Fruit fly (Drosophila melanogaster) S2 (cell line): ENCODE data around the gene Sh.

Experiments used
- CG8478 ChIP-seq: fragments of >200 bp; optimal IDR thresholded peaks from 2 replicates; lab custom pipeline; 2018
- CTCF ChIP-seq, 2 experiments: fragments of >200 bp; optimal IDR thresholded peaks; 2 replicates each; lab custom pipeline; 2018

The Sh gene

DNA sequence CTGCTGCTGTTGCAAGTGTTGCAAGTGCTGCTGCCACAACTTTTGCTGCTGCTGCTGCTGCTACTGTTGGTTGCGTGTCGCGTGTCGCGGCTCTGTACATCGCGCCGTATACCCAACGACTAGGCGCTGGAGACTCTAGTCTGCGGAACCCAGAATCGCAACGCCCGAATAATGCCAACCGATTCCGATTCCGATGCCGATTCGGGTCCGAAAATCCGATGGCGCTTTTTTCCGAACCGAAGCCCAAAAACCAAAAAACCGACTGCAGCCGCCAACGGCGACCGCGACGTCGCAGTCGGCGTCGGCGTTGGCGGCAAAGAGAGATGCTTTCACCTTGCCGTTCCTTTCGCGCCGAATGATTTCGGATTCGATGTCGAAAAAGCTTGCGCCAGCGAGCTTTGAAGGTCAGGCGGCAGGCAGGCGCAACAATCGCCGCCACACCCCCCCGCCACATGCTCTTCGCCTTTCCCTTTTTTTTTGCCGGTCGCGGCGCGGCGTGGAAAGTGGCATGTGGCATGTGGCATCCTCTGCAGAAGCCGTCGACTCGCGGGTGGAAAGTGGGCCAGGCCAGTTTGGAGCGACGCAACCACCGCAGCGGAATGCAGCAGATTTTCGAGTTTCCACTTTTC lies at the start of gene Sh:
Gene Sh, minus strand, starts transcription at position 104 of the 629 bp plus-strand sequence.
- TF ChIP-seq CG8478, result no peak
- TF ChIP-seq CTCF (optimal IDR thresholded peaks at IDR 0.05; lab: Kevin White, UChicago), result no peak

DNA sequence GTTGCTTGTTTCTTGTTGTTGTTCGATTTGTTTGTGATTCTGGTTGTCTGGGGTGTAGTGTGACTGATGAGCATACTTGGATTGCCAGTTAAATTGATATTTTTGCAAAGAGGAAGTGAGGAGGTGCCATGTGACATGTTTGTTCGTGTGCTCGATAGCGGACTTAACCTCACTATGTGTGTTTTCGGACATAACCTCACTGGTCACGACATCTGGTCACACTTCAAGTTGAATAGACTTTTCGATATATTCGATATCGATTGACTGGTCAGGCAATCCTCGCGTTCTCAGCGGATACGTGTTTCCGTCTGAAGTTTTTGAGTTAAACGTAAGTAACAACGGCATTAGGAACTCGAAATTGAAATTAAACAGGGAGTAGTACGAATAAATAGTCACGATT lies 45.6 kb upstream of the Sh start:
- TF ChIP-seq CG8478, result no peak
- no peak for TF ChIP-seq CTCF (optimal IDR thresholded peaks at IDR 0.05; lab: Kevin White, UChicago)

DNA sequence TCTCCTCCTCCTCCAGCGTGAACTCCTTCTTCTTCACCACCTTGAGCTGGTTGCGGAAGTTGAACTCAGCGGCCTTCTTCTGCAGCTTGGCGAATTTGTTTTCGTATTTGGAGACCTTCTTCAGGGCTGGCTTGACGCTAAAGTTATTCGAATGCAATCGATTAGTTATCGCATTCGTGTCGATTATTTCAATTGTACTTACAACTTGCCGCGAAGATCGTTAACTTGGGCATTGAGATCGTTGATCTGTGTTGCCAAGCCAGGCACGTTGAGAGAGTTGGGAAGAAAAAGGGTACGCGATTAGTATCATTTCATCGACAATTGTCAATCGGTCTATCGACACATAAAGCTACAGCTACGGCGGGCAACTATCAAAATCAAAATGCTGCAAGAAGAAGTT lies 43.6 kb upstream of the Sh start:
- TF ChIP-seq CG8478 (no peak), CTCF (optimal IDR thresholded peaks at IDR 0.05; lab: Kevin White, UChicago) (no peak)

DNA sequence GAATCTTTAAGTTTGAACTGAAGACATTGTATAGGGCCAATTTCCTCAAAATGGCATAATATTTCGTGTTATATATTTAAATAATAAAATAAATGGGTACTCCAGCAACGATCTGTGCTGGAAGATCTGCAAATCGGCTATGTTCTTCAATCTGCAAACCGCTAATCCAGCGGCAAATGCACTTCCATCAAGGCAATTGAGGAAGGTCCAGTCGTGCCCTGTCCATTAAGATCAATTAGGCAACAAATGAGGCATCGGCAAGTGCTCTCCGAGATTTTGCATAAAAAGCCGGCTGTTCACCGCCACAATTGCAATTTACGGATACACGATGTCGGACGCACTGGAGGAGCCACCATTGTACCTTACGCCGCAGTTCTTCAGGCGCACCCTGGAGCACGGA lies 40.3 kb upstream of the Sh start, which contains the start of gene CG7135:
Gene CG7135, plus strand, starts transcription at position 301 of the 400 bp plus-strand sequence.
- no peak for TF ChIP-seq CG8478
- no peak for TF ChIP-seq CTCF (optimal IDR thresholded peaks at IDR 0.05; lab: Kevin White, UChicago)

DNA sequence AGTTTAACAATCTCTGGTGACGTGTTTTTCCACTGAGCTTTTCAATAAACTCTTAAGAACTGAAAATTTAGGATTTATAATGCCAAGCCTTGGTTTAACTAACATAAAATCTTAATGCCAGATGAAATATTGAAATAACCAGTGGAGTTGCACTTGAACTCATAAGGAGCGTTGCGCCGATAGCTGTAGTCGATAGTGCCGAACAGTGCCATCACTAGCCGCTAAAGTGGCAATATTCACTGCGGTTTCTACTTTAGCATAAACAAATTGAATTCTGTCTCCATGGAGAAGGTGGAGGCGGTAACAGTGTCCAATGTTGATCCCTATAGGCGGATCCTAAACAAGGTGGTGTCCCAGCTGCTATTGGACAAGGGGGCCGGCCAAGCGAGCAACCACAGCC lies 38.7 kb upstream of the Sh start, which contains the start of gene Taf8:
Gene Taf8, plus strand, starts transcription at position 193 of the 400 bp plus-strand sequence.
- TF ChIP-seq CTCF (optimal IDR thresholded peaks at IDR 0.05; lab: Kevin White, UChicago) (no peak), CG8478 (no peak)

DNA sequence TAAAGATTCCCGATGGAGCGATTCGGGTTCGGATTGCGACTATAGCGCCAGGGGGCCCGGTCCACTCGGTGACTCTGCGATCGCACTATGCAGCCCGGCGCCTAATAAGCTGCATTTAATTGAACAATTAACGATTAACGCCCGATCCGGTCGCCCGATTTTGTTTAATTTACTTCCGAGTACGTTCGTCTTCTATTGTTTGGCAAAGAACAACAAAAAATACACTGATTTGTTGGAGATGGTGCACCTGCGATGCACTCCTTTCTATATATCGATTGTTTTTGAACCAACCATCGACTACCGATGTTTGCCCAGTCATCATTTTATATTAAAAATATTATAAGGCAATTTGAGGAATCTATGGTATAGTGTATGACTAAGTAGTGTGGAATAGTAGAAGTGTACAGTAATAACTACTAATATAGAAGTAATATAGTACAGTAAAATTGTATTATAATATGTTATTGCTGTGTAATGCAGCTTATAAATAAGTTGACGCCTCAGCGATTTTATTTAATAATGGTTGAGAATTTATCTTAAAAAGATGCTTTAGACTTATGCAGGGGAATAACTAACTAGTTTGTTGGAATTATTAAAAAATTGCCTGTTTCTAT lies 38.2 kb upstream of the Sh start, which contains the start of gene Mvb12:
Gene Mvb12, minus strand, starts transcription at position 217 of the 614 bp plus-strand sequence.
- TF ChIP-seq CG8478 (no peak), CTCF (optimal IDR thresholded peaks at IDR 0.05; lab: Kevin White, UChicago) (no peak)

DNA sequence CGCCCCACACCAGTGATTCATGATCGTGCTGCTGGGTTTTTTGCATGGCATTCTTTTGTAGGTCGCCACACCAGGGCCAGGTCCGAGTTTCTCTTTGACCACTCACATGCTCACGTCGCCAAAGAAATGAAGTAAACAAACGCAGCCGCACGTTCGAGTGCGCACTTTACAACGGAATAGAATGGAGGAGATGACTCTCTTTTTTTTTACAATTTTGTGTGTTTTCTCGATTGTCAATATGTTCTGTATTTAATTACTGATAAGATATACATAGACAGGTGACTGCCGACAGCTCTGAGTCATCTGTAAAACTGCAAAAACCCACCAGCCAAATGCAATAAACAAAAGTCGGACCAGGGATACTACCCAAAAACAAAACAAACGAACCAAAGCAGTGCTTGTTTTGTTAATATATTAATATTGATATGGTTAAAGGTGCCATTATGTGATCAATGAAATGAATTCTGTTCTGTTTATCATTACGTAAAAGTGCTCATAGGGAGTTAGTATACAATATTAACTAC lies 37.2 kb upstream of the Sh start:
- no peak for TF ChIP-seq CTCF (optimal IDR thresholded peaks at IDR 0.05; lab: Kevin White, UChicago)
- no peak for TF ChIP-seq CG8478

DNA sequence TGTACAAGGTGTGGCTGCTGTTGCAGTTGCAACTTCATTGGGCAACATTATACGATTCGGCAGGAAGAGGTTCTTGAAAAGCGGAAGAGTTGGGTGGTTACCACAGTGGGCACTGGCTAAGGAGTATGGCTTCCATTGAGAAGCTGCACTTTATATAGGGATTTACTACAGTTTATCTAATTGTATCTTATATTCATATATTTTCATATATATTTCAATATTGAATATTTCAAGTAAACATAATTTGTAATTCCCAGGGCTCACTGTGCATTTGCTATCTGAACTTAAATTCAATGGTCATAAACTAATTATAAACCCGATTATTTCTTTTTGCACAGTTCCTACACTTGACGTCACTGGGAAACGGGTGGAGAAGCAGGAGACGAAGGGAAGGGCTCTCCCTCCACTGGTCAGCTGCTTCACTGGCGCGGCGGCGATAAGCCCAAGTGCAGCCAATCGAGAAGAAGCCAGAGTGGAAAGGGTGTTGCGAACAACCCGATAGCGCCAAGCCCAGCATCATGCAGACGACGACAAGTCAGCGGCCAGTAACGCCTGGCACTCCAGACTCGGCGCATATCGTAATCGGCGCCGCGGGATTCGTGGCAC lies 31.8 kb upstream of the Sh start:
- no peak for TF ChIP-seq CTCF (optimal IDR thresholded peaks at IDR 0.05; lab: Kevin White, UChicago)
- no peak for TF ChIP-seq CG8478

DNA sequence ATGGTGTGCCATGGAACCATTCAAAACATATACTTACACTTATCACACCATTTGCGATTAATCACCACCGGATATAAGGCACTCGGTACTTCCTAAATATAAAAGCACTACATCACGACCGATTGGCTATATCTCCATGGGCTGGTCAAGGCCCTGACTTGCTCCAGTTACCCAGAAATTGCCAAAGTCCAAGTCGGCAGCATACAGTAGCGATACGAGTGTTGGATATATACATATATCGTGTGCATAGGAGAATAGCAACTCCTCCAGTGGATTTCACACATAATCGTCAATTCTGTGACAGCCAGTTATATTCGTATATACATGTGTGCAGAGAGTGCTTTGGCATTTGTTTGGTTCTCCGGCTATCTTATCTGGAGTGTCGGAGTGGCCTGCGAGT lies 31.1 kb upstream of the Sh start:
- TF ChIP-seq CG8478 (no peak), CTCF (optimal IDR thresholded peaks at IDR 0.05; lab: Kevin White, UChicago) (no peak)

DNA sequence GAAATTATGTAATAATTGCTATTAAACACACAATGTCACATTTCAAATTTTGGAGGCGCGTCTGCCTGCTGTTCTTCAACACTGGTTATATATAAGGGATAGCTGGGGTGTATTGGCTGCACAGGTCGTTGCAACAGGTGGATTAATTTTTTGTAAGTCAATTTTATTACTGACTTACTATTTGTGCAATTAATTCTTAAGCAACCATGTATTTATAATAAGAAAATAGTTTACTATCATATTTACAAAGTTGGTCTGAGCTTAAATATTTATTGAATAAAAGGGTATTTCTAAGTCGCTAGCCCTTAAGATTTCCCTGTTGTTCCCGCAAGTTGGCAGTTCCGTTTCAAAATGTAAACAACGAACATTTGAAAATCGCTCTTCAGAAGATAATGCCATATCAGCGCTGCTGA lies 29.8 kb upstream of the Sh start, which contains the start of gene RhoGAP16F:
Gene RhoGAP16F, plus strand, starts transcription at position 336 of the 413 bp plus-strand sequence.
- TF ChIP-seq CG8478, result no peak
- TF ChIP-seq CTCF (optimal IDR thresholded peaks at IDR 0.05; lab: Kevin White, UChicago), result no peak

DNA sequence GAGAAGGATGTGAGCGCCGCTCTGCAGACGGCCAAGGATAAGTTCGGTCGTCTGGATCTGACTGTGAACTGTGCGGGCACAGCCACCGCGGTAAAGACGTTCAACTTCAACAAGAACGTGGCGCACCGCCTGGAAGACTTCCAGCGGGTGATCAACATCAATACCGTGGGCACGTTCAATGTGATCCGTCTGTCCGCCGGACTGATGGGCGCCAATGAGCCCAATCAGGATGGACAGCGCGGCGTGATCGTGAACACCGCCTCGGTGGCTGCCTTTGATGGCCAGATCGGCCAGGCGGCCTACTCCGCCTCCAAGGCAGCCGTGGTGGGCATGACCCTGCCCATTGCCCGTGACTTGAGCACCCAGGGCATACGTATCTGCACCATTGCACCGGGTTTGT lies 29.1 kb upstream of the Sh start:
- TF ChIP-seq CG8478 (no peak), CTCF (optimal IDR thresholded peaks at IDR 0.05; lab: Kevin White, UChicago) (no peak)

DNA sequence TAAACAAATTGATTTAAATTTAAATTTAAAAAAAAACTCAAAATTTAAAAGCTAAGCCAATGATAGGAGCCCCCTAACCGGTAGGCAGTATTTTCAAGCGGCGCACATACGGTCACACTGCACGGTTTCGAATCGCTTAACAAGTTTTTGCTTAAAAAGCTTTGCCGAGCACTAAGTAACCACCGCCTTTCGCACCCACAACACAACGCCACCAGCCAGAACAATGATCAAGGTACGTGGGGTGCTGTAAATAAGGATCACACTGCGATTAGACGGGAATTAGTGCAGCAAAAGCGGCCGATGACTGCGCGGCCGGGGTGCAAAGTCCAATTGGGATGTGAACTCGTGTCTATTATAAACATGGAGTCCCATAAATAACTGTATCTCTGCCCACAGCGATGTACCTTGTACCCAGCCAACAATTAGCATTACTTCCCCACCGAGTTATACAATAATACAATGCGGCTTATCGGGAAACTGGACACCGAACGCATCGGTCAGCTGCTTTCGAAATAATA lies 28.2 kb upstream of the Sh start, which contains the start of gene scu:
Gene scu, plus strand, starts transcription at position 101 of the 518 bp plus-strand sequence.
- no peak for TF ChIP-seq CTCF (optimal IDR thresholded peaks at IDR 0.05; lab: Kevin White, UChicago)
- TF ChIP-seq CG8478, result no peak

DNA sequence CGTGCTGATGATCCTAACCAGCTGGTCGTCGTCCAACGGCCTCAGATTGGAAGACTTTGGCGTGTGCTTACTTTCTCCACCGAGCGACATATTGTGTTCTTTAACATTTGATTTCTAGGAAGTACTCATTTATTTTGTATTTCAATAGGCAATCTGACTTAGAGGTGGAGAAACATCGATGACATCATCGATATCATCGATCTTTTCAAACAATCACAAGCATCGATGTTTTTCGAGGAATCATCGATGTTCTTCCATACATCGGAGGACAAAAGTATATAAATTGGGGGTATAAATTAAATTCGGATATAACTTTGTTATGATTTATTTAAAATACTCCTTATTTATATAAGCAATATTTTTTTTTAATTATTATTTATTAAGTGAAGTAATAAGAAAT lies 27.3 kb upstream of the Sh start, which contains the start of gene Swt1:
Gene Swt1, minus strand, starts transcription at position 177 of the 400 bp plus-strand sequence.
- TF ChIP-seq CTCF (optimal IDR thresholded peaks at IDR 0.05; lab: Kevin White, UChicago) (no peak), CG8478 (no peak)

DNA sequence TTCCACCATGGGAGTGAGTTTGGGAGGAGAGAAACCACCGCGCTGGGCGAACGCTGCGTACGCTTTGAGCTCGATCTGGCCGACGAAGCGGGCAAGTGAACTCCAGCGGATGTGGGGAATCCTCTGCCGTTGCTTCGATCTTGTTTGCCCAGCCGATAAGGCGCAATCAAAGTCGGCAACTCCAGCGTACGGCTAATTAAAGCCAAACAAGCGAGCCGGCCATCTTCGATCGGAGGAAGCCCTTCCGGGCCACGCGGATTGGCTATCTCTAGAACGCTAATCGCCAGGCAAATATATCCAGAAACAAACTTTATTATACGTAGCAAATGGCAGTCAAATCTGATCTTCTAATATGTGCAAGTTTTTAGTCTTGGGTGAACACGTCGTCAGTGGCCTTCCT lies 25.4 kb upstream of the Sh start, which contains the start of gene CG7536:
Gene CG7536, minus strand, starts transcription at position 101 of the 400 bp plus-strand sequence.
- TF ChIP-seq CG8478 (no peak), CTCF (optimal IDR thresholded peaks at IDR 0.05; lab: Kevin White, UChicago) (no peak)

DNA sequence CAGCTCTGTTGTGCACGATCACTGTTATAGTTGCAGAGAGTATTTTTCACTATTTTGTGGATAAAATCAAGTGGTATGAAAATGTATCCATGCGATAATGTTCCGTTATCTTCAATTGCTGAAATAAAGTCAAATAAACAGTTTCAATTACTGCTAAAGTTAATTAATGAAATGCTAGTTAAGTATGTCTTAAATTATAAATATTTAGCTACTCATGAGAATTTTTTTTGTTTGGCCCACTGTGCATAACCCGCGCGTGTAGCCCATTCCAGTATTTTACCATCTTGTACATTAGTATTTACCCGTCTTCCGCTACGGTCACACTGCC lies 22.4 kb upstream of the Sh start, which contains the start of gene Ada3:
Gene Ada3, plus strand, starts transcription at position 292 of the 328 bp plus-strand sequence.
- no peak for TF ChIP-seq CG8478
- TF ChIP-seq CTCF (optimal IDR thresholded peaks at IDR 0.05; lab: Kevin White, UChicago), result no peak
